Fruit fly (Drosophila melanogaster): ENCODE results near the gene Sf3b5.

The Sf3b5 gene

dm6 chr3R:9055119-9056105 lies 40.3 kb upstream of the Sf3b5 start (continued):
- TF ChIP-seq CG2202 (tag; optimal IDR thresholded peaks at IDR 0.05) (peak; percentile 85), tin (GFP tag; optimal IDR thresholded peaks at IDR 0.05) (peak; percentile 86), CG2875 (GFP tag; optimal IDR thresholded peaks at IDR 0.05) (peak; percentile 79), eyg (GFP tag; optimal IDR thresholded peaks at IDR 0.05) (peak; percentile 63), CG15601 (tag; optimal IDR thresholded peaks at IDR 0.05) (peak; percentile 93), CG15514 (GFP tag; optimal IDR thresholded peaks at IDR 0.05) (peak; percentile 86), Bteb2 (GFP tag; optimal IDR thresholded peaks at IDR 0.05) (peak; percentile 80), pho (GFP tag; optimal IDR thresholded peaks at IDR 0.05) (peak; percentile 72), ham (GFP tag; IDR thresholded peaks at IDR 0.05) (no peak), grn (GFP tag; optimal IDR thresholded peaks at IDR 0.05) (peak; percentile 51), CG12769 (tag; optimal IDR thresholded peaks at IDR 0.05) (peak; percentile 91), CG10565 (GFP tag; optimal IDR thresholded peaks at IDR 0.05) (peak; percentile 26), bsh (GFP tag; optimal IDR thresholded peaks at IDR 0.05) (peak; percentile 55 to 96), bcd (GFP tag; optimal IDR thresholded peaks at IDR 0.05) (peak; percentile 94), dmrt99B (tag; optimal IDR thresholded peaks at IDR 0.05) (peak; percentile 97), CG10543 (GFP tag; optimal IDR thresholded peaks at IDR 0.05) (peak; percentile 37), phol (tag; optimal IDR thresholded peaks at IDR 0.05) (peak; percentile 94), salm (tag; optimal IDR thresholded peaks at IDR 0.05) (peak; percentile 88), stwl (tag; optimal IDR thresholded peaks at IDR 0.05) (peak; percentile 12), sob (GFP tag; IDR thresholded peaks at IDR 0.05) (no peak), CG12236 (GFP tag; optimal IDR thresholded peaks at IDR 0.05) (peak; percentile 33), CG2889 (GFP tag; IDR thresholded peaks at IDR 0.05) (no peak), HHEX (GFP tag; optimal IDR thresholded peaks at IDR 0.05) (peak; percentile 94), CG4424 (GFP tag; optimal IDR thresholded peaks at IDR 0.05) (peak; percentile 94), Bdp1 (GFP tag; optimal IDR thresholded peaks at IDR 0.05) (peak; percentile 23), CG3838 (GFP tag; optimal IDR thresholded peaks at IDR 0.05) (peak; percentile 83), ci (GFP tag; IDR thresholded peaks at IDR 0.05) (no peak), CG6765 (GFP tag; optimal IDR thresholded peaks at IDR 0.05) (peak; percentile 89), CoRest (tag; optimal IDR thresholded peaks at IDR 0.05) (peak; percentile 96), Awh (GFP tag; IDR thresholded peaks at IDR 0.05) (no peak), Vsx1 (GFP tag; optimal IDR thresholded peaks at IDR 0.05) (peak; percentile 70), ftz-f1 (GFP tag; optimal IDR thresholded peaks at IDR 0.05) (no peak), otp (GFP tag; IDR thresholded peaks at IDR 0.05) (no peak), kni (GFP tag; optimal IDR thresholded peaks at IDR 0.05) (peak; percentile 59), Rx (GFP tag; IDR thresholded peaks at IDR 0.05) (no peak), chn (GFP tag; optimal IDR thresholded peaks at IDR 0.05) (peak; percentile 51), Jarid2 (GFP tag; optimal IDR thresholded peaks at IDR 0.05) (peak; percentile 72), rib (GFP tag; IDR thresholded peaks at IDR 0.05) (no peak), Fer2 (tag; optimal IDR thresholded peaks at IDR 0.05) (peak; percentile 89), CG15696 (tag; optimal IDR thresholded peaks at IDR 0.05) (peak; percentile 77), CG17802 (tag; optimal IDR thresholded peaks at IDR 0.05) (peak; percentile 81), trem (tag; optimal IDR thresholded peaks at IDR 0.05) (peak; percentile 90), CG9817 (tag; optimal IDR thresholded peaks at IDR 0.05) (peak; percentile 92), zen2 (GFP tag; IDR thresholded peaks at IDR 0.05; ENCODE audit: partially characterized antibody) (no peak), CG12391 (tag; optimal IDR thresholded peaks at IDR 0.05) (peak; percentile 96), fd3F (GFP tag; optimal IDR thresholded peaks at IDR 0.05) (peak; percentile 92), tap (tag; optimal IDR thresholded peaks at IDR 0.05) (peak; percentile 96)

Measured in whole organism, embryonic.